Worm (Caenorhabditis elegans) whole organism, L1 larva: Measurements from ENCODE around the gene srlf-16.

Source experiments
- dpl-1 ChIP-seq, 3 experiments: fragments of 150-350 bp in 2 of 3; sonication (generic microtip) in 1 of 3; optimal IDR thresholded peaks; 2 replicates each; lab custom pipeline; 2014 to 2017; ENCODE audit warnings: missing biosample characterization in 3 of 3, missing genetic modification characterization in 3 of 3, missing genetic modification reagents in 3 of 3
- egl-27 ChIP-seq, 2 experiments: fragments of 150-350 bp in 1 of 2; sonication (generic microtip); optimal IDR thresholded peaks; 3 replicates each; lab custom pipeline; 2017 to 2018; ENCODE audit warnings: missing biosample characterization in 2 of 2, missing genetic modification characterization in 2 of 2, missing genetic modification reagents in 2 of 2
- hlh-4 ChIP-seq: sonication (generic microtip); optimal IDR thresholded peaks from 2 replicates; lab custom pipeline; 2016; ENCODE audit warnings: mild to moderate bottlenecking, missing genetic modification characterization, missing compliant biosample characterization
- nhr-77 ChIP-seq: fragments of 150-350 bp; optimal IDR thresholded peaks from 2 replicates; lab custom pipeline; 2014; ENCODE audit warnings: missing biosample characterization, missing genetic modification characterization
- snu-23 ChIP-seq: sonication (generic microtip); optimal IDR thresholded peaks from 2 replicates; lab custom pipeline; 2016; ENCODE audit warnings: missing genetic modification characterization, missing compliant biosample characterization

DNA sequence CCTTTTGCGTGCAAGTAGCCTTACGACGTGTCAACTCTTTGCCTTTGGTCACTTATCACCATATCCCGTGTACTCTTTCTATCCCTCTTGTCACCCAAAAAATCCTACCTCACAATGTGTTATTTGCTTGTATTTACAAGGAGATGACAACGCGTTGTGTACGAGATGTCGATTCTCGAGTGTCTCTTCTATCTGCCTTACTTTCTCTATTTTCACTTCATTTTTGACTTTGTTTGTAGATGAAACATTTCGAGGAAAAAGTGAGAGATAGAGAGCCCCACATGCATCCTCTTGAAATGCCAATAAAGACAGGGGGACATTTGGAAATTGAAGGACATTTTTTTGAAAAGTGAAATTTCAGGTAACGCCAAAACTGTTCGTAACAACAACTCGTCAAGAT is 6.2 kb downstream of the srlf-16 start:
- TF ChIP-seq snu-23 (GFP tag; lab: Kevin White, UChicago): no peak
- TF ChIP-seq hlh-4: no peak
- peak; percentile 74 for TF ChIP-seq nhr-77 (tag; lab: Kevin White, UChicago)
- no peak for TF ChIP-seq egl-27 (tag; optimal IDR thresholded peaks at IDR 0.05; lab: Kevin White, UChicago)
- no peak for TF ChIP-seq dpl-1 (GFP tag; optimal IDR thresholded peaks at IDR 0.05; lab: Kevin White, UChicago)
